Worm (Caenorhabditis elegans) whole organism, L2 larva: Measurements from ENCODE around the gene F46F2.3.

Experiments
- C34F6.9 ChIP-seq: fragments of 150-350 bp; optimal IDR thresholded peaks from 2 replicates; lab custom pipeline; 2014; ENCODE audit warnings: missing biosample characterization, missing genetic modification characterization
- F13H6.1 ChIP-seq: sonication (generic microtip); optimal IDR thresholded peaks from 2 replicates; lab custom pipeline; 2016; ENCODE audit warnings: missing genetic modification characterization, missing compliant biosample characterization
- R02D3.7 ChIP-seq: fragments of 150-350 bp; optimal IDR thresholded peaks from 2 replicates; lab custom pipeline; 2014; ENCODE audit warnings: missing biosample characterization, missing genetic modification characterization
- Y55F3AM.14 ChIP-seq: fragments of 200-800 bp; sonication (Bioruptor generic); optimal IDR thresholded peaks from 2 replicates; lab custom pipeline; 2018; ENCODE audit warnings: mild to moderate bottlenecking, missing genetic modification characterization, missing compliant biosample characterization
- ZK546.5 ChIP-seq: sonication (generic microtip); optimal IDR thresholded peaks from 2 replicates; lab custom pipeline; 2017; ENCODE audit warnings: missing biosample characterization, missing genetic modification characterization
- alr-1 ChIP-seq: fragments of 150-350 bp; optimal IDR thresholded peaks from 2 replicates; lab custom pipeline; 2014; ENCODE audit warnings: missing biosample characterization, missing genetic modification characterization
- aly-2 ChIP-seq: fragments of 150-350 bp; optimal IDR thresholded peaks from 2 replicates; lab custom pipeline; 2014; ENCODE audit warnings: missing biosample characterization, missing genetic modification characterization
- ama-1 ChIP-seq: fragments of 150-350 bp; optimal IDR thresholded peaks from 2 replicates; lab custom pipeline; 2018; ENCODE audit warnings: inconsistent platforms
- blmp-1 ChIP-seq: sonication (generic microtip); optimal IDR thresholded peaks from 2 replicates; lab custom pipeline; 2017; ENCODE audit warnings: missing genetic modification characterization, mild to moderate bottlenecking, missing compliant biosample characterization, antibody characterized with exemption, moderate library complexity; ENCODE audit not compliant: insufficient read depth
- ceh-16 ChIP-seq: fragments of 150-350 bp; optimal IDR thresholded peaks from 2 replicates; lab custom pipeline; 2014; ENCODE audit warnings: missing biosample characterization, missing genetic modification characterization
- ceh-82 ChIP-seq: fragments of 150-350 bp; optimal IDR thresholded peaks from 2 replicates; lab custom pipeline; 2014; ENCODE audit warnings: missing biosample characterization, missing genetic modification characterization
- dmd-4 ChIP-seq: sonication (generic microtip); optimal IDR thresholded peaks from 2 replicates; lab custom pipeline; 2017; ENCODE audit warnings: missing biosample characterization, missing genetic modification characterization
- egl-27 ChIP-seq: sonication (generic microtip); optimal IDR thresholded peaks from 3 replicates; lab custom pipeline; 2017; ENCODE audit warnings: missing biosample characterization, missing genetic modification reagents, missing genetic modification characterization
- elt-1 ChIP-seq: fragments of 150-350 bp; optimal IDR thresholded peaks from 2 replicates; lab custom pipeline; 2014; ENCODE audit warnings: missing biosample characterization, missing genetic modification characterization
- elt-3 ChIP-seq: sonication (generic microtip); optimal IDR thresholded peaks from 2 replicates; lab custom pipeline; 2017; ENCODE audit warnings: missing biosample characterization, missing genetic modification characterization
- fos-1 ChIP-seq: fragments of 150-350 bp; optimal IDR thresholded peaks from 2 replicates; lab custom pipeline; 2014; ENCODE audit warnings: missing biosample characterization, missing genetic modification characterization
- gmeb-1 ChIP-seq: fragments of 150-350 bp; optimal IDR thresholded peaks from 2 replicates; lab custom pipeline; 2014; ENCODE audit warnings: missing biosample characterization, missing genetic modification characterization
- lin-11 ChIP-seq: fragments of 150-350 bp; sonication (generic microtip); optimal IDR thresholded peaks from 2 replicates; lab custom pipeline; 2014; ENCODE audit warnings: missing biosample characterization, missing genetic modification characterization, inconsistent platforms, mixed read lengths
- lin-13 ChIP-seq: fragments of 150-350 bp; optimal IDR thresholded peaks from 2 replicates; lab custom pipeline; 2014; ENCODE audit warnings: missing biosample characterization, missing genetic modification reagents, missing genetic modification characterization
- lin-39 ChIP-seq: fragments of 150-350 bp; optimal IDR thresholded peaks from 2 replicates; lab custom pipeline; 2014; ENCODE audit warnings: missing biosample characterization, missing genetic modification reagents, missing genetic modification characterization
- mab-5 ChIP-seq: fragments of 150-350 bp; optimal IDR thresholded peaks from 2 replicates; lab custom pipeline; 2014; ENCODE audit warnings: missing biosample characterization, missing genetic modification characterization
- mbf-1 ChIP-seq: sonication (generic microtip); optimal IDR thresholded peaks from 2 replicates; lab custom pipeline; 2017; ENCODE audit warnings: missing biosample characterization, missing genetic modification characterization
- mdl-1 ChIP-seq, 2 experiments: fragments of 150-350 bp in 1 of 2; sonication (generic microtip) in 1 of 2; optimal IDR thresholded peaks; 2 replicates each; lab custom pipeline; 2017; ENCODE audit warnings: missing biosample characterization in 2 of 2, missing genetic modification characterization in 2 of 2
- nhr-10 ChIP-seq: sonication (generic microtip); optimal IDR thresholded peaks from 2 replicates; lab custom pipeline; 2017; ENCODE audit warnings: missing biosample characterization, missing genetic modification characterization
- nhr-11 ChIP-seq: fragments of 150-350 bp; optimal IDR thresholded peaks from 2 replicates; lab custom pipeline; 2014; ENCODE audit warnings: missing biosample characterization, missing genetic modification characterization
- nhr-12 ChIP-seq: fragments of 150-350 bp; optimal IDR thresholded peaks from 2 replicates; lab custom pipeline; 2014; ENCODE audit warnings: missing biosample characterization, missing genetic modification characterization
- nhr-129 ChIP-seq: fragments of 150-350 bp; optimal IDR thresholded peaks from 2 replicates; lab custom pipeline; 2014; ENCODE audit warnings: missing biosample characterization, missing genetic modification characterization
- nhr-21 ChIP-seq: fragments of 150-350 bp; optimal IDR thresholded peaks from 2 replicates; lab custom pipeline; 2014; ENCODE audit warnings: missing biosample characterization, missing genetic modification characterization
- nhr-23 ChIP-seq: fragments of 150-350 bp; optimal IDR thresholded peaks from 2 replicates; lab custom pipeline; 2014; ENCODE audit warnings: missing biosample characterization, missing genetic modification reagents, missing genetic modification characterization
- nhr-237 ChIP-seq: fragments of 150-350 bp; optimal IDR thresholded peaks from 2 replicates; lab custom pipeline; 2014; ENCODE audit warnings: missing biosample characterization, missing genetic modification characterization
- nhr-25 ChIP-seq: fragments of 150-350 bp; sonication (generic microtip); optimal IDR thresholded peaks from 3 replicates; lab custom pipeline; 2014; ENCODE audit warnings: missing biosample characterization, missing genetic modification characterization
- nhr-6 ChIP-seq: fragments of 150-350 bp; optimal IDR thresholded peaks from 2 replicates; lab custom pipeline; 2014; ENCODE audit warnings: missing biosample characterization, missing genetic modification characterization
- peb-1 ChIP-seq: fragments of 150-350 bp; optimal IDR thresholded peaks from 2 replicates; lab custom pipeline; 2014; ENCODE audit warnings: missing biosample characterization, missing genetic modification characterization
- sem-4 ChIP-seq: fragments of 150-350 bp; optimal IDR thresholded peaks from 2 replicates; lab custom pipeline; 2014; ENCODE audit warnings: missing biosample characterization, missing genetic modification reagents, missing genetic modification characterization
- skn-1 ChIP-seq: sonication (generic microtip); optimal IDR thresholded peaks from 2 replicates; lab custom pipeline; 2017; ENCODE audit warnings: missing biosample characterization, missing genetic modification characterization
- sma-3 ChIP-seq: sonication (generic microtip); optimal IDR thresholded peaks from 2 replicates; lab custom pipeline; 2016; ENCODE audit warnings: missing genetic modification reagents, missing genetic modification characterization, missing compliant biosample characterization
- sma-9 ChIP-seq, 2 experiments: fragments of 150-350 bp in 1 of 2; sonication (generic microtip) in 1 of 2; optimal IDR thresholded peaks; 2 replicates each; lab custom pipeline; 2014 to 2016; ENCODE audit warnings: missing genetic modification characterization in 2 of 2, mild to moderate bottlenecking in 1 of 2, missing biosample characterization in 1 of 2, missing compliant biosample characterization in 1 of 2, missing genetic modification reagents in 1 of 2, moderate library complexity in 1 of 2
- snpc-4 ChIP-seq: fragments of 150-350 bp; optimal IDR thresholded peaks from 2 replicates; lab custom pipeline; 2014; ENCODE audit warnings: missing biosample characterization, missing genetic modification characterization
- unc-55 ChIP-seq: fragments of 150-350 bp; sonication (generic microtip); optimal IDR thresholded peaks from 3 replicates; lab custom pipeline; 2014; ENCODE audit warnings: missing biosample characterization, missing genetic modification reagents, missing genetic modification characterization
- unc-62 ChIP-seq: fragments of 150-350 bp; optimal IDR thresholded peaks from 2 replicates; lab custom pipeline; 2014; ENCODE audit warnings: missing biosample characterization, missing genetic modification reagents, missing genetic modification characterization
- zag-1 ChIP-seq: fragments of 150-350 bp; optimal IDR thresholded peaks from 2 replicates; lab custom pipeline; 2014; ENCODE audit warnings: missing biosample characterization, missing genetic modification characterization
- ztf-11 ChIP-seq: sonication (generic microtip); optimal IDR thresholded peaks from 2 replicates; lab custom pipeline; 2017; ENCODE audit warnings: missing biosample characterization, missing genetic modification characterization
- ztf-4 ChIP-seq: fragments of 150-350 bp; optimal IDR thresholded peaks from 2 replicates; lab custom pipeline; 2014; ENCODE audit warnings: missing biosample characterization, missing genetic modification characterization

The F46F2.3 gene

ce11 chrX:15274827-15275761, 15.0 kb upstream of the F46F2.3 start (continued):
- TF ChIP-seq elt-1 (tag; lab: Kevin White, UChicago), result no peak
- no peak for TF ChIP-seq peb-1 (tag; lab: Kevin White, UChicago)
- TF ChIP-seq Y55F3AM.14, result peak; percentile 96
- TF ChIP-seq nhr-10 (tag; lab: Kevin White, UChicago), result peak; percentile 8
- peak; percentile 60 for TF ChIP-seq mab-5 (tag; lab: Kevin White, UChicago)
- TF ChIP-seq sma-3, result peak; percentile 60
- TF ChIP-seq egl-27, result peak; percentile 94
- TF ChIP-seq nhr-23 (tag; lab: Kevin White, UChicago), result no peak
- TF ChIP-seq blmp-1 (tag; lab: Kevin White, UChicago), result peak; percentile 98

ce11 chrX:15274079-15274478, 14.0 kb upstream of the F46F2.3 start:
- peak; percentile 53 for TF ChIP-seq sma-9 (GFP tag; optimal IDR thresholded peaks at IDR 0.05; lab: Kevin White, UChicago)
- no peak for TF ChIP-seq sma-9 (tag; optimal IDR thresholded peaks at IDR 0.05; lab: Kevin White, UChicago)
- peak; percentile 17 for TF ChIP-seq egl-27
- no peak for TF ChIP-seq ztf-4 (tag; lab: Kevin White, UChicago)
- no peak for TF ChIP-seq zag-1 (tag; lab: Kevin White, UChicago)
- TF ChIP-seq ama-1 (lab: Kevin White, UChicago), result no peak
- TF ChIP-seq alr-1 (tag; lab: Kevin White, UChicago), result no peak
- TF ChIP-seq nhr-21, result peak; percentile 67
- no peak for TF ChIP-seq lin-13 (GFP tag; lab: Kevin White, UChicago)
- TF ChIP-seq unc-62 (GFP tag; lab: Kevin White, UChicago), result no peak
- TF ChIP-seq ceh-82 (tag; lab: Kevin White, UChicago), result no peak
- TF ChIP-seq C34F6.9 (tag; lab: Kevin White, UChicago), result no peak
- no peak for TF ChIP-seq mbf-1
- no peak for TF ChIP-seq ZK546.5 (tag; lab: Kevin White, UChicago)
- TF ChIP-seq lin-39 (tag; lab: Kevin White, UChicago), result no peak
- no peak for TF ChIP-seq R02D3.7 (tag; lab: Kevin White, UChicago)
- TF ChIP-seq nhr-6 (tag; lab: Kevin White, UChicago), result no peak
- TF ChIP-seq skn-1, result no peak
- TF ChIP-seq nhr-11 (tag; lab: Kevin White, UChicago), result no peak
- TF ChIP-seq aly-2 (tag; lab: Kevin White, UChicago), result no peak
- no peak for TF ChIP-seq snpc-4 (tag; lab: Kevin White, UChicago)
- TF ChIP-seq F13H6.1 (tag; lab: Kevin White, UChicago), result peak; percentile 86
- no peak for TF ChIP-seq peb-1 (tag; lab: Kevin White, UChicago)
- no peak for TF ChIP-seq elt-1 (tag; lab: Kevin White, UChicago)
- TF ChIP-seq nhr-12 (tag; lab: Kevin White, UChicago), result no peak
- TF ChIP-seq mdl-1 (tag; optimal IDR thresholded peaks at IDR 0.05; lab: Kevin White, UChicago), result peak in 1 of 2 experiments; percentile 53
- TF ChIP-seq dmd-4 (tag; lab: Kevin White, UChicago), result no peak
- no peak for TF ChIP-seq elt-3 (tag; lab: Kevin White, UChicago)
- no peak for TF ChIP-seq nhr-10 (tag; lab: Kevin White, UChicago)
- no peak for TF ChIP-seq gmeb-1
- peak; percentile 44 for TF ChIP-seq fos-1
- no peak for TF ChIP-seq ztf-11 (tag; lab: Kevin White, UChicago)
- TF ChIP-seq sem-4, result peak; percentile 77
- TF ChIP-seq lin-11 (tag; lab: Kevin White, UChicago), result no peak
- peak; percentile 64 for TF ChIP-seq Y55F3AM.14
- peak; percentile 16 for TF ChIP-seq ceh-16 (tag; lab: Kevin White, UChicago)
- TF ChIP-seq nhr-23 (tag; lab: Kevin White, UChicago), result no peak
- no peak for TF ChIP-seq nhr-237
- TF ChIP-seq blmp-1 (tag; lab: Kevin White, UChicago), result peak; percentile 98
- peak; percentile 46 for TF ChIP-seq nhr-129 (tag; lab: Kevin White, UChicago)
- peak; percentile 98 for TF ChIP-seq nhr-25
- TF ChIP-seq unc-55 (GFP tag; lab: Kevin White, UChicago), result no peak
- no peak for TF ChIP-seq mab-5 (tag; lab: Kevin White, UChicago)
- TF ChIP-seq sma-3, result peak; percentile 59
- TF ChIP-seq, all 48 proteins: peak for 13
